Worm (Caenorhabditis elegans) whole organism, L3 larva: Measurements from ENCODE around the gene ZK1290.5.

Experiments
- R02D3.7 ChIP-seq: fragments of 150-350 bp; optimal IDR thresholded peaks from 2 replicates; lab custom pipeline; 2014; ENCODE audit warnings: missing biosample characterization, missing genetic modification characterization
- ZK546.5 ChIP-seq: sonication (generic microtip); optimal IDR thresholded peaks from 2 replicates; lab custom pipeline; 2017; ENCODE audit warnings: missing biosample characterization, missing genetic modification characterization
- aly-2 ChIP-seq: fragments of 150-350 bp; optimal IDR thresholded peaks from 2 replicates; lab custom pipeline; 2014; ENCODE audit warnings: missing biosample characterization, missing genetic modification characterization
- ama-1 ChIP-seq: fragments of 150-350 bp; optimal IDR thresholded peaks from 2 replicates; lab custom pipeline; 2018
- ceh-82 ChIP-seq: fragments of 150-350 bp; optimal IDR thresholded peaks from 2 replicates; lab custom pipeline; 2014; ENCODE audit warnings: missing biosample characterization, missing genetic modification characterization
- elt-1 ChIP-seq: fragments of 150-350 bp; optimal IDR thresholded peaks from 2 replicates; lab custom pipeline; 2014; ENCODE audit warnings: missing biosample characterization, missing genetic modification characterization
- elt-2 ChIP-seq: sonication (generic microtip); optimal IDR thresholded peaks from 2 replicates; lab custom pipeline; 2016; ENCODE audit warnings: missing genetic modification reagents, mild to moderate bottlenecking, missing genetic modification characterization, missing compliant biosample characterization
- elt-3 ChIP-seq, 3 experiments: fragments of 150-350 bp in 1 of 3; sonication (generic microtip) in 2 of 3; optimal IDR thresholded peaks; 2 replicates in 2 of 3; 4 replicates in 1 of 3; lab custom pipeline; 2014 to 2017; ENCODE audit warnings: missing biosample characterization in 3 of 3, missing genetic modification characterization in 3 of 3
- eor-1 ChIP-seq, 2 experiments: fragments of 150-350 bp; optimal IDR thresholded peaks; 2 replicates each; lab custom pipeline; 2014 to 2018; ENCODE audit warnings: missing biosample characterization in 2 of 2, missing genetic modification characterization in 2 of 2
- fkh-10 ChIP-seq: sonication (generic microtip); optimal IDR thresholded peaks from 2 replicates; lab custom pipeline; 2017; ENCODE audit warnings: missing biosample characterization, missing genetic modification reagents, missing genetic modification characterization
- fkh-2 ChIP-seq: fragments of 150-350 bp; optimal IDR thresholded peaks from 2 replicates; lab custom pipeline; 2014; ENCODE audit warnings: missing biosample characterization, missing genetic modification reagents, missing genetic modification characterization
- fos-1 ChIP-seq: fragments of 150-350 bp; optimal IDR thresholded peaks from 2 replicates; lab custom pipeline; 2014; ENCODE audit warnings: missing biosample characterization, missing genetic modification characterization
- hmg-11 ChIP-seq: sonication (generic microtip); optimal IDR thresholded peaks from 2 replicates; lab custom pipeline; 2016; ENCODE audit warnings: missing genetic modification characterization, missing compliant biosample characterization
- jun-1 ChIP-seq: fragments of 150-350 bp; optimal IDR thresholded peaks from 2 replicates; lab custom pipeline; 2014; ENCODE audit warnings: missing biosample characterization, missing genetic modification reagents, missing genetic modification characterization
- lin-15B ChIP-seq: fragments of 150-350 bp; optimal IDR thresholded peaks from 2 replicates; lab custom pipeline; 2014; ENCODE audit warnings: missing biosample characterization, missing genetic modification characterization
- lsy-12 ChIP-seq: sonication (generic microtip); optimal IDR thresholded peaks from 2 replicates; lab custom pipeline; 2016; ENCODE audit warnings: mild to moderate bottlenecking, missing genetic modification characterization, missing compliant biosample characterization
- mdl-1 ChIP-seq: fragments of 150-350 bp; optimal IDR thresholded peaks from 2 replicates; lab custom pipeline; 2014; ENCODE audit warnings: missing biosample characterization, missing genetic modification characterization
- mml-1 ChIP-seq: fragments of 150-350 bp; sonication (generic microtip); optimal IDR thresholded peaks from 3 replicates; lab custom pipeline; 2014; ENCODE audit warnings: missing biosample characterization, missing genetic modification characterization
- nhr-12 ChIP-seq: fragments of 150-350 bp; optimal IDR thresholded peaks from 2 replicates; lab custom pipeline; 2014; ENCODE audit warnings: missing biosample characterization, missing genetic modification characterization
- nhr-23 ChIP-seq: fragments of 150-350 bp; optimal IDR thresholded peaks from 2 replicates; lab custom pipeline; 2014; ENCODE audit warnings: missing biosample characterization, missing genetic modification reagents, missing genetic modification characterization
- nhr-237 ChIP-seq: fragments of 150-350 bp; optimal IDR thresholded peaks from 2 replicates; lab custom pipeline; 2014; ENCODE audit warnings: missing biosample characterization, missing genetic modification characterization
- nhr-25 ChIP-seq: sonication (generic microtip); optimal IDR thresholded peaks from 2 replicates; lab custom pipeline; 2017; ENCODE audit warnings: missing biosample characterization, missing genetic modification characterization
- nhr-28 ChIP-seq: fragments of 150-350 bp; optimal IDR thresholded peaks from 2 replicates; lab custom pipeline; 2014; ENCODE audit warnings: missing biosample characterization, missing genetic modification characterization
- nhr-43 ChIP-seq: sonication (generic microtip); optimal IDR thresholded peaks from 2 replicates; lab custom pipeline; 2016; ENCODE audit warnings: mild to moderate bottlenecking, missing genetic modification characterization, missing compliant biosample characterization; ENCODE audit not compliant: poor library complexity, severe bottlenecking
- nhr-67 ChIP-seq: fragments of 150-350 bp; optimal IDR thresholded peaks from 2 replicates; lab custom pipeline; 2014; ENCODE audit warnings: missing biosample characterization, missing genetic modification characterization
- nhr-77 ChIP-seq: fragments of 150-350 bp; optimal IDR thresholded peaks from 2 replicates; lab custom pipeline; 2014; ENCODE audit warnings: missing biosample characterization, missing genetic modification characterization
- pha-4 ChIP-seq: fragments of 150-350 bp; optimal IDR thresholded peaks from 2 replicates; lab custom pipeline; 2014; ENCODE audit warnings: missing biosample characterization, missing genetic modification reagents, missing genetic modification characterization
- pqm-1 ChIP-seq: fragments of 150-350 bp; optimal IDR thresholded peaks from 2 replicates; lab custom pipeline; 2017; ENCODE audit warnings: missing biosample characterization, missing genetic modification characterization, inconsistent platforms
- sea-2 ChIP-seq: fragments of 150-350 bp; sonication (generic microtip); optimal IDR thresholded peaks from 4 replicates; lab custom pipeline; 2014; ENCODE audit warnings: missing biosample characterization, missing genetic modification reagents, missing genetic modification characterization
- skn-1 ChIP-seq: fragments of 150-350 bp; optimal IDR thresholded peaks from 2 replicates; lab custom pipeline; 2014; ENCODE audit warnings: missing biosample characterization, missing genetic modification characterization
- snpc-4 ChIP-seq: fragments of 150-350 bp; optimal IDR thresholded peaks from 2 replicates; lab custom pipeline; 2014; ENCODE audit warnings: missing biosample characterization, missing genetic modification characterization
- unc-62 ChIP-seq: fragments of 150-350 bp; sonication (generic microtip); optimal IDR thresholded peaks from 4 replicates; lab custom pipeline; 2014; ENCODE audit warnings: missing biosample characterization, missing genetic modification reagents, missing genetic modification characterization
- ztf-11 ChIP-seq: fragments of 150-350 bp; optimal IDR thresholded peaks from 2 replicates; lab custom pipeline; 2014; ENCODE audit warnings: missing biosample characterization, missing genetic modification characterization
- ztf-4 ChIP-seq: fragments of 150-350 bp; optimal IDR thresholded peaks from 2 replicates; lab custom pipeline; 2014; ENCODE audit warnings: missing biosample characterization, missing genetic modification characterization

ZK1290.5 gene

ce11 chrII:7554716-7555247 lies 25.3 kb downstream of the ZK1290.5 start:
- TF ChIP-seq pqm-1 (tag; lab: Kevin White, UChicago): peak; percentile 79
- TF ChIP-seq elt-2: peak; percentile 98
- TF ChIP-seq ZK546.5 (tag; lab: Kevin White, UChicago): no peak
- peak; percentile 55 for TF ChIP-seq pha-4 (tag; lab: Kevin White, UChicago)
- TF ChIP-seq sea-2 (GFP tag; lab: Kevin White, UChicago): no peak
- TF ChIP-seq nhr-43: no peak
- peak; percentile 81 for TF ChIP-seq nhr-25
- TF ChIP-seq jun-1 (tag; lab: Kevin White, UChicago): peak; percentile 84

- no peak for TF ChIP-seq elt-3 (tag; optimal IDR thresholded peaks at IDR 0.05; lab: Kevin White, UChicago)
- TF ChIP-seq lin-15B (tag; lab: Kevin White, UChicago): no peak
- TF ChIP-seq elt-1 (tag; lab: Kevin White, UChicago): no peak
- no peak for TF ChIP-seq mml-1 (tag; lab: Kevin White, UChicago)
- TF ChIP-seq eor-1 (tag; optimal IDR thresholded peaks at IDR 0.05; lab: Kevin White, UChicago): no peak
- TF ChIP-seq aly-2 (tag; lab: Kevin White, UChicago): no peak
- no peak for TF ChIP-seq nhr-28
- no peak for TF ChIP-seq fkh-2
- TF ChIP-seq nhr-67 (tag; lab: Kevin White, UChicago): no peak
Measured at ce11 chrII:7555454-7555853, 26.0 kb downstream of the ZK1290.5 start, which contains the start of gene ZK1290.14. TSS of gene ZK1290.14 (minus strand) at chrII:7555592.

- TF ChIP-seq ama-1 (lab: Kevin White, UChicago) (no peak), pqm-1 (tag; lab: Kevin White, UChicago) (peak; percentile 26), jun-1 (tag; lab: Kevin White, UChicago) (peak; percentile 13), pha-4 (tag; lab: Kevin White, UChicago) (peak; percentile 54), nhr-25 (peak; percentile 51), fkh-2 (no peak), ZK546.5 (tag; lab: Kevin White, UChicago) (no peak), unc-62 (GFP tag; lab: Kevin White, UChicago) (peak; percentile 10)
Measured at ce11 chrII:7557981-7558380, 28.5 kb downstream of the ZK1290.5 start.

- TF ChIP-seq elt-3 (tag; optimal IDR thresholded peaks at IDR 0.05; lab: Kevin White, UChicago) (no peak), mdl-1 (no peak), fkh-10 (GFP tag; lab: Kevin White, UChicago) (peak; percentile 72), lsy-12 (no peak), nhr-237 (tag; lab: Kevin White, UChicago) (no peak), nhr-77 (tag; lab: Kevin White, UChicago) (no peak)
Measured at ce11 chrII:7558864-7559263, 29.4 kb downstream of the ZK1290.5 start.

ce11 chrII:7560844-7561243 lies 31.4 kb downstream of the ZK1290.5 start:
- no peak for TF ChIP-seq pha-4 (tag; lab: Kevin White, UChicago)
- TF ChIP-seq fkh-2: no peak
- no peak for TF ChIP-seq nhr-23 (tag; lab: Kevin White, UChicago)
- no peak for TF ChIP-seq ztf-11 (tag; lab: Kevin White, UChicago)
- TF ChIP-seq ceh-82 (tag; lab: Kevin White, UChicago): no peak
- TF ChIP-seq jun-1 (tag; lab: Kevin White, UChicago): no peak
- no peak for TF ChIP-seq lsy-12
- no peak for TF ChIP-seq nhr-12
- no peak for TF ChIP-seq unc-62 (GFP tag; lab: Kevin White, UChicago)
- TF ChIP-seq nhr-67 (tag; lab: Kevin White, UChicago): no peak
- TF ChIP-seq snpc-4 (tag; lab: Kevin White, UChicago): no peak
- no peak for TF ChIP-seq skn-1 (tag; lab: Kevin White, UChicago)
- no peak for TF ChIP-seq nhr-28
- TF ChIP-seq hmg-11 (tag; lab: Kevin White, UChicago): no peak
- TF ChIP-seq R02D3.7 (tag; lab: Kevin White, UChicago): no peak
- no peak for TF ChIP-seq elt-2
- no peak for TF ChIP-seq ztf-4
- no peak for TF ChIP-seq elt-1 (tag; lab: Kevin White, UChicago)
- no peak for TF ChIP-seq fos-1 (tag; lab: Kevin White, UChicago)
- TF ChIP-seq mml-1 (tag; lab: Kevin White, UChicago): no peak
